Worm (Caenorhabditis elegans) whole organism, early embryonic: Measurements from ENCODE around the gene vnut-1.

Experiments used
- F13C5.2 ChIP-seq: sonication (generic microtip); optimal IDR thresholded peaks from 2 replicates; lab custom pipeline; 2017; ENCODE audit warnings: mild to moderate bottlenecking, missing genetic modification characterization, inconsistent platforms, missing compliant biosample characterization
- aly-1 ChIP-seq: sonication (generic microtip); optimal IDR thresholded peaks from 2 replicates; lab custom pipeline; 2016; ENCODE audit warnings: missing genetic modification characterization, missing compliant biosample characterization
- ama-1 ChIP-seq: fragments of 150-350 bp; optimal IDR thresholded peaks from 2 replicates; lab custom pipeline; 2014
- ceh-36 ChIP-seq: sonication (generic microtip); optimal IDR thresholded peaks from 2 replicates; lab custom pipeline; 2016; ENCODE audit warnings: missing genetic modification characterization, inconsistent platforms, missing compliant biosample characterization
- ets-7 ChIP-seq: sonication (generic microtip); optimal IDR thresholded peaks from 2 replicates; lab custom pipeline; 2016; ENCODE audit warnings: missing genotype, missing genetic modification characterization, missing compliant biosample characterization
- hmbx-1 ChIP-seq: sonication (generic microtip); optimal IDR thresholded peaks from 2 replicates; lab custom pipeline; 2016; ENCODE audit warnings: mild to moderate bottlenecking, missing genetic modification characterization, missing compliant biosample characterization
- hnd-1 ChIP-seq: sonication (generic microtip); optimal IDR thresholded peaks from 2 replicates; lab custom pipeline; 2016; ENCODE audit warnings: missing genetic modification characterization, missing compliant biosample characterization
- pes-1 ChIP-seq: fragments of 200-800 bp; sonication (Bioruptor generic); IDR thresholded peaks from 2 replicates; pipeline ENCODE4 v1.3.6; 2022; ENCODE audit warnings: missing genetic modification reagents, missing genetic modification characterization, missing compliant biosample characterization
- scrt-1 ChIP-seq: fragments of 200-800 bp; sonication (Bioruptor generic); IDR thresholded peaks from 2 replicates; pipeline ENCODE4 v1.3.6; 2022; ENCODE audit warnings: missing genetic modification characterization, missing compliant biosample characterization
- sea-1 ChIP-seq: fragments of 200-800 bp; sonication (Bioruptor generic); conservative IDR thresholded peaks from 2 replicates; pipeline ENCODE4 v1.3.6; 2022; ENCODE audit warnings: missing genetic modification characterization, missing compliant biosample characterization
- tbx-11 ChIP-seq: fragments of 200-800 bp; sonication (Bioruptor generic); IDR thresholded peaks from 2 replicates; pipeline ENCODE4 v1.3.6; 2022; ENCODE audit warnings: missing genetic modification characterization, missing compliant biosample characterization
- tbx-37 ChIP-seq: fragments of 200-800 bp; sonication (Bioruptor generic); conservative IDR thresholded peaks from 2 replicates; pipeline ENCODE4 v1.3.6; 2022; ENCODE audit warnings: missing genetic modification reagents, missing genetic modification characterization, missing compliant biosample characterization
- tra-4 ChIP-seq: sonication (generic microtip); optimal IDR thresholded peaks from 2 replicates; lab custom pipeline; 2017; ENCODE audit warnings: missing genetic modification characterization, missing compliant biosample characterization

DNA sequence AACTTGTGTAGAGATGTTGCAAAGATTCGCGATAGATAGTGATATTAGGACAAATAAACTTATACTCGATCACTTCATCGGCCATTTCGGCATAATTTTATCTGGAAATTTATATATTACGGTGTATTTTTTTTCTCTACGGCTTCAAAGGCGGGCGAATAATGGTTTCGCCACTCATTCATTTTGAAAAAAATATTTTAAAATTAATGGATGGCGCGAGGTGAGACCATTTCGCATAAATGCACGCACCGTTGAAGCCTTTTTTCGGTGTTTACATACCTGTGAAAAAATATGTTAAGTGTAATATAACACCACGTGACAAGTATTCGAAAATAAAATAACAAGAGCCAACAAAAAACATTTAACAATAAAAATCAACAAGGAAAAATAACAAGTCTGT lies 32.4 kb downstream of the vnut-1 start, which contains the start of gene btb-19:
- no peak for TF ChIP-seq ama-1 (lab: Kevin White, UChicago)
- TF ChIP-seq scrt-1 (GFP tag; lab: Robert Waterston, UW), result no peak
- TF ChIP-seq tra-4 (tag; lab: Kevin White, UChicago), result no peak
- TF ChIP-seq ceh-36 (tag; lab: Kevin White, UChicago), result no peak
- TF ChIP-seq tbx-37, result no peak
- TF ChIP-seq aly-1 (tag; lab: Kevin White, UChicago), result no peak
- no peak for TF ChIP-seq sea-1 (GFP tag; lab: Robert Waterston, UW)
- TF ChIP-seq hnd-1 (tag; lab: Kevin White, UChicago), result no peak
- TF ChIP-seq F13C5.2, result no peak
- TF ChIP-seq hmbx-1 (tag; lab: Kevin White, UChicago), result no peak
- no peak for TF ChIP-seq ets-7 (tag; lab: Kevin White, UChicago)
- TF ChIP-seq tbx-11 (GFP tag; lab: Robert Waterston, UW), result no peak
- TF ChIP-seq pes-1 (GFP tag; lab: Robert Waterston, UW), result no peak
